Worm (Caenorhabditis elegans) whole organism, L1 larva: ENCODE measurements around the gene usp-4.

ENCODE experiments used
- C16A3.4 ChIP-seq: fragments of 150-350 bp; optimal IDR thresholded peaks from 2 replicates; lab custom pipeline; 2014; ENCODE audit warnings: missing biosample characterization, missing genetic modification characterization
- Y116A8C.19 ChIP-seq: sonication (generic microtip); optimal IDR thresholded peaks from 2 replicates; lab custom pipeline; 2016; ENCODE audit warnings: missing compliant biosample characterization, missing genetic modification characterization, borderline replicate concordance
- alr-1 ChIP-seq: fragments of 200-800 bp; sonication (Bioruptor generic); optimal IDR thresholded peaks from 2 replicates; lab custom pipeline; 2018; ENCODE audit warnings: borderline replicate concordance, mild to moderate bottlenecking, missing genetic modification characterization, missing compliant biosample characterization
- aly-2 ChIP-seq: fragments of 150-350 bp; optimal IDR thresholded peaks from 2 replicates; lab custom pipeline; 2014; ENCODE audit warnings: missing biosample characterization, missing genetic modification characterization
- ceh-8 ChIP-seq: fragments of 200-800 bp; sonication (Bioruptor generic); optimal IDR thresholded peaks from 2 replicates; lab custom pipeline; 2018; ENCODE audit warnings: mild to moderate bottlenecking, missing genetic modification characterization, moderate library complexity, missing compliant biosample characterization
- ceh-82 ChIP-seq, 3 experiments: fragments of 150-350 bp in 1 of 3; sonication (generic microtip) in 2 of 3; optimal IDR thresholded peaks; 2 replicates each; lab custom pipeline; 2014 to 2017; ENCODE audit warnings: missing biosample characterization in 3 of 3, missing genetic modification characterization in 3 of 3
- ceh-88 ChIP-seq: fragments of 200-800 bp; sonication (Bioruptor generic); IDR thresholded peaks from 2 replicates; pipeline ENCODE4 v1.3.6; 2022; ENCODE audit warnings: missing genetic modification characterization, missing compliant biosample characterization
- dpl-1 ChIP-seq, 3 experiments: fragments of 150-350 bp in 2 of 3; sonication (generic microtip) in 1 of 3; optimal IDR thresholded peaks; 2 replicates each; lab custom pipeline; 2014 to 2017; ENCODE audit warnings: missing biosample characterization in 3 of 3, missing genetic modification characterization in 3 of 3, missing genetic modification reagents in 3 of 3
- efl-1 ChIP-seq, 4 experiments: fragments of 150-350 bp; optimal IDR thresholded peaks in 3 of 4; peaks in 1 of 4; 1 replicate in 1 of 4; 2 replicates in 3 of 4; lab custom pipeline; 2014; ENCODE audit warnings: missing biosample characterization in 2 of 4, missing genetic modification characterization in 2 of 4, missing genetic modification reagents in 2 of 4
- efl-3 ChIP-seq: fragments of 200-800 bp; sonication (Bioruptor generic); optimal IDR thresholded peaks from 2 replicates; lab custom pipeline; 2018; ENCODE audit warnings: mild to moderate bottlenecking, missing genetic modification characterization, missing compliant biosample characterization
- egl-13 ChIP-seq: sonication (generic microtip); optimal IDR thresholded peaks from 2 replicates; lab custom pipeline; 2016; ENCODE audit warnings: missing genotype, missing genetic modification reagents, missing genetic modification characterization, missing compliant biosample characterization
- elt-2 ChIP-seq: sonication (generic microtip); optimal IDR thresholded peaks from 2 replicates; lab custom pipeline; 2016; ENCODE audit warnings: missing genetic modification characterization, mild to moderate bottlenecking, inconsistent platforms, missing compliant biosample characterization, missing genetic modification reagents
- ets-5 ChIP-seq: fragments of 200-800 bp; sonication (Bioruptor generic); IDR thresholded peaks from 2 replicates; pipeline ENCODE4 v1.3.6; 2022; ENCODE audit warnings: missing genetic modification characterization, missing compliant biosample characterization
- fkh-10 ChIP-seq: sonication (generic microtip); optimal IDR thresholded peaks from 2 replicates; lab custom pipeline; 2017; ENCODE audit warnings: missing biosample characterization, missing genetic modification reagents, missing genetic modification characterization
- fkh-4 ChIP-seq: sonication (generic microtip); optimal IDR thresholded peaks from 2 replicates; lab custom pipeline; 2016; ENCODE audit warnings: missing compliant biosample characterization, missing genetic modification characterization, borderline replicate concordance
- fkh-8 ChIP-seq: sonication (generic microtip); optimal IDR thresholded peaks from 2 replicates; lab custom pipeline; 2016; ENCODE audit warnings: mild to moderate bottlenecking, missing genetic modification characterization, missing compliant biosample characterization
- grh-1 ChIP-seq: fragments of 200-800 bp; sonication (Bioruptor generic); IDR thresholded peaks from 2 replicates; pipeline ENCODE4 v1.3.6; 2022; ENCODE audit warnings: missing genetic modification reagents, missing genetic modification characterization, missing compliant biosample characterization
- hlh-17 ChIP-seq: fragments of 200-800 bp; sonication (Bioruptor generic); optimal IDR thresholded peaks from 2 replicates; lab custom pipeline; 2018; ENCODE audit warnings: missing genetic modification characterization, mild to moderate bottlenecking, missing compliant biosample characterization, moderate library complexity, borderline replicate concordance
- hpl-2 ChIP-seq: fragments of 150-350 bp; optimal IDR thresholded peaks from 2 replicates; lab custom pipeline; 2014; ENCODE audit warnings: missing biosample characterization, missing genetic modification reagents, missing genetic modification characterization
- isw-1 ChIP-seq: fragments of 200-800 bp; sonication (Bioruptor generic); IDR thresholded peaks from 2 replicates; pipeline ENCODE4 v1.3.6; 2022; ENCODE audit warnings: missing genetic modification characterization, missing compliant biosample characterization
- lin-13 ChIP-seq: fragments of 150-350 bp; optimal IDR thresholded peaks from 2 replicates; lab custom pipeline; 2014; ENCODE audit warnings: missing biosample characterization, missing genetic modification reagents, missing genetic modification characterization
- lin-14 ChIP-seq: fragments of 200-800 bp; sonication (Bioruptor generic); optimal IDR thresholded peaks from 2 replicates; lab custom pipeline; 2018; ENCODE audit warnings: mild to moderate bottlenecking, missing genetic modification characterization, moderate library complexity, missing compliant biosample characterization
- lin-35 ChIP-seq, 2 experiments: fragments of 150-350 bp; optimal IDR thresholded peaks; 2 replicates each; lab custom pipeline; 2014; ENCODE audit warnings: missing biosample characterization in 2 of 2, missing genetic modification characterization in 2 of 2, missing genetic modification reagents in 2 of 2
- lsy-2 ChIP-seq, 2 experiments: fragments of 150-350 bp; optimal IDR thresholded peaks; 2 replicates each; lab custom pipeline; 2014; ENCODE audit warnings: missing biosample characterization in 2 of 2, missing genetic modification characterization in 2 of 2
- mab-9 ChIP-seq: fragments of 200-800 bp; sonication (Bioruptor generic); IDR thresholded peaks from 2 replicates; pipeline ENCODE4 v1.3.6; 2022; ENCODE audit warnings: missing genetic modification reagents, missing genetic modification characterization, missing compliant biosample characterization
- mdl-1 ChIP-seq, 2 experiments: fragments of 150-350 bp; optimal IDR thresholded peaks; 2 replicates each; lab custom pipeline; 2014 to 2017; ENCODE audit warnings: missing biosample characterization in 2 of 2, missing genetic modification characterization in 2 of 2, inconsistent platforms in 1 of 2
- mef-2 ChIP-seq: fragments of 150-350 bp; optimal IDR thresholded peaks from 2 replicates; lab custom pipeline; 2014; ENCODE audit warnings: missing biosample characterization, missing genetic modification characterization
- mep-1 ChIP-seq: fragments of 150-350 bp; optimal IDR thresholded peaks from 2 replicates; lab custom pipeline; 2014; ENCODE audit warnings: missing biosample characterization, missing genetic modification characterization
- nhr-20 ChIP-seq: sonication (generic microtip); optimal IDR thresholded peaks from 2 replicates; lab custom pipeline; 2016; ENCODE audit warnings: mild to moderate bottlenecking, missing genetic modification characterization, missing compliant biosample characterization
- nhr-237 ChIP-seq: fragments of 150-350 bp; optimal IDR thresholded peaks from 2 replicates; lab custom pipeline; 2014; ENCODE audit warnings: missing biosample characterization, missing genetic modification characterization
- nhr-28 ChIP-seq: fragments of 150-350 bp; optimal IDR thresholded peaks from 2 replicates; lab custom pipeline; 2014; ENCODE audit warnings: missing biosample characterization, missing genetic modification characterization
- nhr-47 ChIP-seq: sonication (generic microtip); optimal IDR thresholded peaks from 2 replicates; lab custom pipeline; 2016; ENCODE audit warnings: mild to moderate bottlenecking, missing genetic modification characterization, moderate library complexity, missing compliant biosample characterization
- nhr-77 ChIP-seq: fragments of 150-350 bp; optimal IDR thresholded peaks from 2 replicates; lab custom pipeline; 2014; ENCODE audit warnings: missing biosample characterization, missing genetic modification characterization
- nhr-85 ChIP-seq: sonication (generic microtip); peaks from one replicate; lab custom pipeline; 2016; ENCODE audit warnings: missing genetic modification characterization, inconsistent platforms, missing compliant biosample characterization
- pag-3 ChIP-seq: sonication (generic microtip); optimal IDR thresholded peaks from 2 replicates; lab custom pipeline; 2017; ENCODE audit warnings: missing genetic modification characterization, mild to moderate bottlenecking, missing compliant biosample characterization, antibody characterized with exemption, borderline replicate concordance; ENCODE audit not compliant: insufficient read depth
- tbx-2 ChIP-seq: sonication (generic microtip); optimal IDR thresholded peaks from 2 replicates; lab custom pipeline; 2016; ENCODE audit warnings: missing genetic modification characterization, missing compliant biosample characterization
- unc-62 ChIP-seq: fragments of 150-350 bp; optimal IDR thresholded peaks from 2 replicates; lab custom pipeline; 2014; ENCODE audit warnings: missing biosample characterization, missing genetic modification reagents, missing genetic modification characterization
- unc-86 ChIP-seq: sonication (generic microtip); optimal IDR thresholded peaks from 2 replicates; lab custom pipeline; 2016; ENCODE audit warnings: missing genetic modification characterization, missing compliant biosample characterization
- unc-98 ChIP-seq: fragments of 200-800 bp; sonication (Bioruptor generic); IDR thresholded peaks from 2 replicates; pipeline ENCODE4 v1.3.6; 2022; ENCODE audit warnings: missing genetic modification characterization, missing compliant biosample characterization
- ztf-11 ChIP-seq, 2 experiments: sonication (generic microtip); optimal IDR thresholded peaks; 2 replicates each; lab custom pipeline; 2016 to 2017; ENCODE audit warnings: missing genetic modification characterization in 2 of 2, missing biosample characterization in 1 of 2, missing compliant biosample characterization in 1 of 2

usp-4 gene

DNA sequence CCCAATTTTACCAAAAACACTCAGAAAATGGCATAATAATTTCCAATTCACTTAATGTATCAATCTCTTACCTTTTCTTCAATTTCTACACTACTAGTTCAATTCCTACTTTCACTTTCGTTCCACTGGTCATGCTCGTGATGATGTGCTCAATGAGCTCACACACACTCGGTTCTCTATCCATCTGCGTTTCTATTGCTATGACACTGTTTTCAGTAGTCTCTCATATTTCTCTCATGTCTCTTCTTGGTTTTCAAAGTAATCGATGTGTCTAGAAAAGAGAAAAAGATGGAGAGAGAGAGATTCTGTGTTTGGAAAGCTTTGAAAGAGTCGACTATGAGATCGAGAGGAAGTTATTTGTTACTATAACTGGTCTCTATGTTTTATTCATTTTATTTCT is 10.1 kb downstream of the usp-4 start (continued):
- peak; percentile 71 for TF ChIP-seq fkh-8 (tag; lab: Kevin White, UChicago)
- no peak for TF ChIP-seq fkh-10
- no peak for TF ChIP-seq hpl-2 (GFP tag; lab: Kevin White, UChicago)
- TF ChIP-seq aly-2 (tag; lab: Kevin White, UChicago), result no peak
- peak; percentile 21 for TF ChIP-seq C16A3.4 (tag; lab: Kevin White, UChicago)
- TF ChIP-seq egl-13 (tag; lab: Kevin White, UChicago), result peak; percentile 50
- TF ChIP-seq ceh-8 (GFP tag; lab: Kevin White, UChicago), result no peak
- TF ChIP-seq unc-62 (GFP tag; lab: Kevin White, UChicago), result no peak
- no peak for TF ChIP-seq ceh-88 (GFP tag; lab: Robert Waterston, UW)
- TF ChIP-seq unc-86 (tag; lab: Kevin White, UChicago), result peak; percentile 52
- TF ChIP-seq nhr-237 (tag; lab: Kevin White, UChicago), result no peak
- TF ChIP-seq dpl-1 (GFP tag; optimal IDR thresholded peaks at IDR 0.05; lab: Kevin White, UChicago), result peak in 1 of 3 experiments; percentile 17
- no peak for TF ChIP-seq mef-2 (tag; lab: Kevin White, UChicago)
- TF ChIP-seq nhr-20 (tag; lab: Kevin White, UChicago), result peak; percentile 19
- no peak for TF ChIP-seq nhr-28
- no peak for TF ChIP-seq ztf-11 (tag; optimal IDR thresholded peaks at IDR 0.05; lab: Kevin White, UChicago)
- peak; percentile 28 for TF ChIP-seq elt-2 (tag; lab: Kevin White, UChicago)
- no peak for TF ChIP-seq isw-1 (GFP tag; lab: Robert Waterston, UW)
- TF ChIP-seq mab-9 (GFP tag; lab: Robert Waterston, UW), result no peak
- TF ChIP-seq nhr-77 (tag; lab: Kevin White, UChicago), result peak; percentile 12
- TF ChIP-seq ets-5 (GFP tag; lab: Robert Waterston, UW), result 0 out of 2 replicates have a peak, but pooled peaks have one; percentile 70
- TF ChIP-seq fkh-4 (tag; lab: Kevin White, UChicago), result no peak
- TF ChIP-seq nhr-85 (tag; lab: Kevin White, UChicago), result no peak
- no peak for TF ChIP-seq pag-3 (tag; lab: Kevin White, UChicago)
- peak in 1 of 2 experiments; percentile 39 for TF ChIP-seq mdl-1 (tag; optimal IDR thresholded peaks at IDR 0.05; lab: Kevin White, UChicago)
- peak; percentile 59 to 74 for TF ChIP-seq lsy-2 (tag; optimal IDR thresholded peaks at IDR 0.05; lab: Kevin White, UChicago)
- no peak for TF ChIP-seq Y116A8C.19 (tag; lab: Kevin White, UChicago)
- TF ChIP-seq hlh-17 (GFP tag; lab: Kevin White, UChicago), result no peak
- peak; percentile 87 for TF ChIP-seq lin-14
- peak; percentile 18 to 75 (median 41) for TF ChIP-seq ceh-82 (tag; optimal IDR thresholded peaks at IDR 0.05; lab: Kevin White, UChicago)

DNA sequence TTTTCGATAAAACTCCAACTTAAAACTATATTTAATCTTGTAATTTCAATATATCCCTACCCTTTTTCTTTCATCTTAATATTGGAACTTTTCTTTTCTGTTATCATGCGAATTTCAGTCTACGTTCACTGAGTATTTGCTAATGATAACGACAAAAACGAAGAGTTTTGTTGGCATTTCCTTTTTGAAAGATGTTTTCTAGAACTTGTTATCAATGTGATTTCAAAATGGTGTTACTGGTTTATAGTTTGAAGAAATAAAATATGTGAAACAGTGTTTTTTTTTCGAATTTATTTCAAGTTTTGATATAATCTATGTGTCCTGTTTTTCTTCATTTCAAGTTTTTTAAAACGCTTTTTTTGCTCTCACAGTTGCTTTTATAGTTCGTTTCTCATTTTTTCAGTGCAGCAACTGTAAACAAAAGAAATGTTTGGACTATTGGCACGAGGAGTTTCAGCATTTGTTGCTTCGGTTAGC is 13.3 kb downstream of the usp-4 start, which contains the start of gene anat-1:
Gene anat-1 (plus strand): TSS at position 427 of the 477 bp plus-strand sequence.
- TF ChIP-seq elt-2 (tag; lab: Kevin White, UChicago), result peak; percentile 36
- no peak for TF ChIP-seq Y116A8C.19 (tag; lab: Kevin White, UChicago)
- TF ChIP-seq mef-2 (tag; lab: Kevin White, UChicago), result no peak
- TF ChIP-seq ceh-8 (GFP tag; lab: Kevin White, UChicago), result no peak
- TF ChIP-seq grh-1, result no peak
- no peak for TF ChIP-seq alr-1 (tag; lab: Kevin White, UChicago)
- no peak for TF ChIP-seq nhr-47 (tag; lab: Kevin White, UChicago)
- no peak for TF ChIP-seq pag-3 (tag; lab: Kevin White, UChicago)

DNA sequence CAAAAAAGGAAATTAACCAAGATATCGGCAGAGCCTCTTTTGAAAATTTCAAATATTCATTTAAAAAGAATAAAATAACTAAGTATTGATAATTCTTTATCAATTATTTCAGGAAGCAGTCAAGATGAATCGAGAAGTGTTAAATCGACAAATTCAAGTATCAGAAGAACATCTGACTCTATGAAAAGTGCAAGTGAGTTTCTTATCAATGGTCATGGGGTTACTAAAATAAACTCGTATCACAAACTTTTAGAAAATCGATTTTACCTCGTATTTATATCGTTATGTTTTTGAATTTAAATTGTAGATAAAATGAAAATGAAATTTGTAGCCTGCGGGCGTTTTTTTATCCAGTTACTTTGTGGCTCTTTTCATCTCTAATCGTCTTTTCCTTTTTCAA is 14.4 kb downstream of the usp-4 start:
- no peak for TF ChIP-seq hpl-2 (GFP tag; lab: Kevin White, UChicago)
- TF ChIP-seq fkh-4 (tag; lab: Kevin White, UChicago), result no peak
- no peak for TF ChIP-seq C16A3.4 (tag; lab: Kevin White, UChicago)
- no peak for TF ChIP-seq ztf-11 (tag; optimal IDR thresholded peaks at IDR 0.05; lab: Kevin White, UChicago)
- no peak for TF ChIP-seq tbx-2
- no peak for TF ChIP-seq unc-98
- no peak for TF ChIP-seq mef-2 (tag; lab: Kevin White, UChicago)
- TF ChIP-seq elt-2 (tag; lab: Kevin White, UChicago), result peak; percentile 53
- TF ChIP-seq mep-1 (tag; lab: Kevin White, UChicago), result no peak
- no peak for TF ChIP-seq lin-35 (GFP tag; optimal IDR thresholded peaks at IDR 0.05; lab: Kevin White, UChicago)
- no peak for TF ChIP-seq efl-3 (GFP tag; lab: Kevin White, UChicago)
- TF ChIP-seq efl-1 (optimal IDR thresholded peaks at IDR 0.05; lab: Kevin White, UChicago), result no peak
- TF ChIP-seq efl-1 (GFP tag; optimal IDR thresholded peaks at IDR 0.05 in 1 of 2; lab: Kevin White, UChicago), result peak in 1 of 2 experiments; percentile 7
- TF ChIP-seq mab-9 (GFP tag; lab: Robert Waterston, UW), result no peak
- no peak for TF ChIP-seq lin-13 (GFP tag; lab: Kevin White, UChicago)
